Fruit fly (Drosophila melanogaster) whole organism, embryonic: ENCODE measurements around the gene Chrac-14.

Experiments
- Abd-B ChIP-seq: fragments of 200-800 bp; sonication (Bioruptor generic); optimal IDR thresholded peaks from 2 replicates; lab custom pipeline; 2018; ENCODE audit warnings: missing biosample characterization, mild to moderate bottlenecking, missing genetic modification characterization, moderate library complexity
- Antp ChIP-seq: fragments of 200-800 bp; sonication (Bioruptor generic); optimal IDR thresholded peaks from 3 replicates; lab custom pipeline; 2016; ENCODE audit warnings: missing biosample characterization, missing genetic modification characterization
- Asciz ChIP-seq: fragments of 200-800 bp; sonication (Bioruptor generic); optimal IDR thresholded peaks from 2 replicates; lab custom pipeline; 2017; ENCODE audit warnings: missing biosample characterization, mild to moderate bottlenecking, missing genetic modification characterization, missing genetic modification reagents
- Atf-2 ChIP-seq: fragments of 200-800 bp; sonication (Bioruptor generic); optimal IDR thresholded peaks from 2 replicates; lab custom pipeline; 2016; ENCODE audit warnings: missing biosample characterization, missing genetic modification characterization
- CG10565 ChIP-seq: fragments of 200-800 bp; sonication (Bioruptor generic); optimal IDR thresholded peaks from 3 replicates; lab custom pipeline; 2016; ENCODE audit warnings: missing biosample characterization, mild to moderate bottlenecking, missing genetic modification characterization
- CG11504 ChIP-seq: fragments of 200-800 bp; sonication (Bioruptor generic); optimal IDR thresholded peaks from 3 replicates; lab custom pipeline; 2019; ENCODE audit warnings: missing biosample characterization, mild to moderate bottlenecking, missing genetic modification characterization, moderate library complexity
- CG13894 ChIP-seq: fragments of 200-800 bp; sonication (Bioruptor generic); optimal IDR thresholded peaks from 3 replicates; lab custom pipeline; 2018; ENCODE audit warnings: missing biosample characterization, mild to moderate bottlenecking, missing genetic modification characterization, moderate library complexity
- CG15073 ChIP-seq: fragments of 200-800 bp; sonication (Bioruptor generic); optimal IDR thresholded peaks from 2 replicates; lab custom pipeline; 2016; ENCODE audit warnings: missing biosample characterization, missing genetic modification characterization
- CG16815 ChIP-seq: fragments of 200-800 bp; sonication (Bioruptor generic); optimal IDR thresholded peaks from 3 replicates; lab custom pipeline; 2017; ENCODE audit warnings: missing biosample characterization, mild to moderate bottlenecking, missing genetic modification characterization
- CG1792 ChIP-seq: fragments of 200-800 bp; sonication (Bioruptor generic); optimal IDR thresholded peaks from 2 replicates; lab custom pipeline; 2016; ENCODE audit warnings: missing biosample characterization, missing genetic modification characterization
- CG2116 ChIP-seq: fragments of 200-800 bp; sonication (Bioruptor generic); optimal IDR thresholded peaks from 3 replicates; lab custom pipeline; 2018; ENCODE audit warnings: missing biosample characterization, mild to moderate bottlenecking, missing genetic modification characterization
- CG33213 ChIP-seq: fragments of 200-800 bp; sonication (Bioruptor generic); optimal IDR thresholded peaks from 3 replicates; lab custom pipeline; 2016; ENCODE audit warnings: missing biosample characterization, missing genetic modification characterization
- CG3838 ChIP-seq: fragments of 200-800 bp; sonication (Bioruptor generic); optimal IDR thresholded peaks from 3 replicates; lab custom pipeline; 2016; ENCODE audit warnings: missing biosample characterization, missing genetic modification characterization
- CG4424 ChIP-seq: fragments of 200-800 bp; sonication (Bioruptor generic); optimal IDR thresholded peaks from 3 replicates; lab custom pipeline; 2016; ENCODE audit warnings: missing biosample characterization, missing genetic modification characterization
- CG7839 ChIP-seq: fragments of 200-800 bp; sonication (Bioruptor generic); optimal IDR thresholded peaks from 3 replicates; lab custom pipeline; 2018; ENCODE audit warnings: missing biosample characterization, mild to moderate bottlenecking, missing genetic modification characterization, moderate library complexity
- CG7963 ChIP-seq: fragments of 200-800 bp; sonication (Bioruptor generic); IDR thresholded peaks from 3 replicates; pipeline ENCODE4 v1.3.6; 2022; ENCODE audit warnings: missing biosample characterization, missing genetic modification characterization; ENCODE audit not compliant: partially characterized antibody
- CG8359 ChIP-seq: fragments of 200-800 bp; sonication (Bioruptor generic); optimal IDR thresholded peaks from 2 replicates; lab custom pipeline; 2017; ENCODE audit warnings: missing biosample characterization, mild to moderate bottlenecking, missing genetic modification characterization, borderline replicate concordance
- CG9932 ChIP-seq: fragments of 200-800 bp; sonication (Bioruptor generic); IDR thresholded peaks from 2 replicates; pipeline ENCODE4 v1.3.6; 2022; ENCODE audit warnings: missing biosample characterization, missing genetic modification characterization
- CTCF ChIP-seq: fragments of 200-800 bp; sonication (Bioruptor generic); optimal IDR thresholded peaks from 2 replicates; lab custom pipeline; 2017; ENCODE audit warnings: missing biosample characterization, mild to moderate bottlenecking, missing genetic modification characterization, moderate library complexity
- Dp ChIP-seq: fragments of 200-800 bp; sonication (Bioruptor generic); optimal IDR thresholded peaks from 2 replicates; lab custom pipeline; 2018; ENCODE audit warnings: missing biosample characterization, mild to moderate bottlenecking, missing genetic modification characterization, moderate library complexity
- Dref ChIP-seq: fragments of 200-800 bp; sonication (Bioruptor generic); IDR thresholded peaks from 2 replicates; pipeline ENCODE4 v1.3.6; 2022; ENCODE audit warnings: missing biosample characterization, missing genetic modification characterization
- Drgx ChIP-seq: fragments of 200-800 bp; sonication (Bioruptor generic); IDR thresholded peaks from 2 replicates; pipeline ENCODE4 v1.3.6; 2022; ENCODE audit warnings: missing biosample characterization, missing genetic modification characterization
- Elba2 ChIP-seq: fragments of 200-800 bp; sonication (Bioruptor generic); optimal IDR thresholded peaks from 3 replicates; lab custom pipeline; 2016; ENCODE audit warnings: missing biosample characterization, missing genetic modification characterization
- Hr51 ChIP-seq, 2 experiments: fragments of 200-800 bp; sonication (Bioruptor generic); optimal IDR thresholded peaks; 2 replicates in 1 of 2; 3 replicates in 1 of 2; lab custom pipeline; 2016 to 2018; ENCODE audit warnings: missing biosample characterization in 2 of 2, missing genetic modification characterization in 2 of 2, mild to moderate bottlenecking in 1 of 2, moderate library complexity in 1 of 2
- Oaz ChIP-seq: fragments of 200-800 bp; sonication (Bioruptor generic); IDR thresholded peaks from 2 replicates; pipeline ENCODE4 v1.3.6; 2022; ENCODE audit warnings: missing biosample characterization, missing genetic modification characterization
- PHDP ChIP-seq: fragments of 200-800 bp; sonication (Bioruptor generic); optimal IDR thresholded peaks from 3 replicates; lab custom pipeline; 2018; ENCODE audit warnings: missing biosample characterization, mild to moderate bottlenecking, missing genetic modification characterization, moderate library complexity
- Rx ChIP-seq: fragments of 200-800 bp; sonication (Bioruptor generic); IDR thresholded peaks from 2 replicates; pipeline ENCODE4 v1.3.6; 2022; ENCODE audit warnings: missing biosample characterization, missing genetic modification characterization
- Six4 ChIP-seq: fragments of 200-800 bp; sonication (Bioruptor generic); optimal IDR thresholded peaks from 2 replicates; lab custom pipeline; 2016; ENCODE audit warnings: missing biosample characterization, missing genetic modification characterization
- Ssrp ChIP-seq: fragments of 200-800 bp; sonication (Bioruptor generic); optimal IDR thresholded peaks from 2 replicates; lab custom pipeline; 2018; ENCODE audit warnings: missing biosample characterization, mild to moderate bottlenecking, missing genetic modification characterization, moderate library complexity
- YL-1 ChIP-seq: fragments of 200-800 bp; sonication (Bioruptor generic); optimal IDR thresholded peaks from 3 replicates; lab custom pipeline; 2017; ENCODE audit warnings: missing biosample characterization, mild to moderate bottlenecking, missing genetic modification characterization
- abd-A ChIP-seq: fragments of 200-800 bp; sonication (Bioruptor generic); optimal IDR thresholded peaks from 3 replicates; lab custom pipeline; 2019; ENCODE audit warnings: missing biosample characterization, mild to moderate bottlenecking, missing genetic modification characterization, moderate library complexity
- aop ChIP-seq: fragments of 200-800 bp; sonication (Bioruptor generic); IDR thresholded peaks from 2 replicates; pipeline ENCODE4 v1.3.6; 2022; ENCODE audit warnings: missing biosample characterization, missing genetic modification characterization
- ash1 ChIP-seq: fragments of 200-800 bp; sonication (Bioruptor generic); optimal IDR thresholded peaks from 2 replicates; lab custom pipeline; 2018; ENCODE audit warnings: missing biosample characterization, mild to moderate bottlenecking, missing genetic modification characterization
- chinmo ChIP-seq: fragments of 200-800 bp; sonication (Bioruptor generic); IDR thresholded peaks from 4 replicates; pipeline ENCODE4 v1.3.6; 2022; ENCODE audit warnings: missing biosample characterization, missing genetic modification characterization; ENCODE audit not compliant: partially characterized antibody
- corto ChIP-seq: fragments of 200-800 bp; sonication (Bioruptor generic); optimal IDR thresholded peaks from 2 replicates; lab custom pipeline; 2016; ENCODE audit warnings: missing biosample characterization, mild to moderate bottlenecking, missing genetic modification characterization, moderate library complexity
- dmrt99B ChIP-seq: fragments of 200-800 bp; sonication (Bioruptor generic); optimal IDR thresholded peaks from 2 replicates; lab custom pipeline; 2018; ENCODE audit warnings: missing biosample characterization, mild to moderate bottlenecking, missing genetic modification characterization, moderate library complexity
- gsb ChIP-seq: fragments of 200-800 bp; sonication (Bioruptor generic); IDR thresholded peaks from 2 replicates; pipeline ENCODE4 v1.3.6; 2022; ENCODE audit warnings: missing biosample characterization, missing genetic modification characterization
- gt ChIP-seq: fragments of 200-800 bp; sonication (Bioruptor generic); IDR thresholded peaks from 2 replicates; pipeline ENCODE4 v1.3.6; 2022; ENCODE audit warnings: missing biosample characterization, missing genetic modification characterization
- kni ChIP-seq: fragments of 200-800 bp; sonication (Bioruptor generic); optimal IDR thresholded peaks from 3 replicates; lab custom pipeline; 2017; ENCODE audit warnings: mild to moderate bottlenecking, missing biosample characterization, missing genetic modification reagents, missing genetic modification characterization
- maf-S ChIP-seq: fragments of 200-800 bp; sonication (Bioruptor generic); optimal IDR thresholded peaks from 2 replicates; lab custom pipeline; 2016; ENCODE audit warnings: missing biosample characterization, missing genetic modification characterization
- mirr ChIP-seq: fragments of 200-800 bp; sonication (Bioruptor generic); optimal IDR thresholded peaks from 3 replicates; lab custom pipeline; 2018; ENCODE audit warnings: missing biosample characterization, mild to moderate bottlenecking, missing genetic modification characterization
- nerfin-1 ChIP-seq: fragments of 200-800 bp; sonication (Bioruptor generic); optimal IDR thresholded peaks from 3 replicates; lab custom pipeline; 2019; ENCODE audit warnings: missing biosample characterization, mild to moderate bottlenecking, missing genetic modification characterization, moderate library complexity
- otp ChIP-seq: fragments of 200-800 bp; sonication (Bioruptor generic); IDR thresholded peaks from 3 replicates; pipeline ENCODE4, ENCODE4 v1.3.6; 2022; ENCODE audit warnings: missing biosample characterization, missing genetic modification characterization
- pb ChIP-seq: fragments of 200-800 bp; sonication (Bioruptor generic); optimal IDR thresholded peaks from 3 replicates; lab custom pipeline; 2016; ENCODE audit warnings: missing biosample characterization, missing genetic modification characterization
- peb ChIP-seq: fragments of 200-800 bp; sonication (Bioruptor generic); IDR thresholded peaks from 2 replicates; pipeline ENCODE4 v1.3.6; 2022; ENCODE audit warnings: missing biosample characterization, missing genetic modification characterization
- pnt ChIP-seq: fragments of 200-800 bp; sonication (Bioruptor generic); optimal IDR thresholded peaks from 3 replicates; lab custom pipeline; 2016; ENCODE audit warnings: missing biosample characterization, missing genetic modification characterization
- pzg ChIP-seq: fragments of 200-800 bp; sonication (Bioruptor generic); optimal IDR thresholded peaks from 3 replicates; lab custom pipeline; 2018; ENCODE audit warnings: missing biosample characterization, mild to moderate bottlenecking, missing genetic modification characterization, moderate library complexity
- sd ChIP-seq: fragments of 200-800 bp; sonication (Bioruptor generic); optimal IDR thresholded peaks from 3 replicates; lab custom pipeline; 2018; ENCODE audit warnings: missing biosample characterization, mild to moderate bottlenecking, missing genetic modification characterization, moderate library complexity
- ssp ChIP-seq: fragments of 200-800 bp; sonication (Bioruptor generic); IDR thresholded peaks from 2 replicates; pipeline ENCODE4 v1.3.6; 2022; ENCODE audit warnings: missing biosample characterization, missing genetic modification characterization
- usp ChIP-seq: fragments of >200 bp; optimal IDR thresholded peaks from 2 replicates; lab custom pipeline; 2017; ENCODE audit warnings: missing biosample characterization, missing genetic modification characterization
- zen2 ChIP-seq: fragments of 200-800 bp; sonication (Bioruptor generic); IDR thresholded peaks from 3 replicates; pipeline ENCODE4 v1.3.6; 2022; ENCODE audit warnings: missing biosample characterization, missing genetic modification characterization; ENCODE audit not compliant: partially characterized antibody

Gene Chrac-14

DNA sequence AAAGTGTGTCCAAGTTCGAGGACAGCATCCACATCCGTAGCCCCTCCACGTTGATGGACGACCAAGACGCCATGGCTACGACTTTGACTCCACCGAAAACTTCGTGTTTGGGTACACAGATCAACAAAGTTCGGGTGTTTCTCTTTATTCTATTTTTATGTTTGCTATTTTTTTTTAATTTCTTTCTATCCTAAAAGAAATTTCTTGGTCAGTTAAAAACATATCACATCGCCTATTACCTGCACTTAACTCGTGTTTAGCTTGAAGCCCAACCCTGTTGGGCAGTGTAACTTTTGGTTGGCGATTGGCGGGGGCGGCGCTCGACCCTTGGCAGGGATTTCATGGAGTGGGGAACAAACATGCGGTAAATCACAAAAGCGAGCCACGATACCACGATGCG, 36.2 kb downstream of the Chrac-14 start (continued):
- TF ChIP-seq zen2 (GFP tag; lab: Robert Waterston, UW) (no peak), gt (no peak; the same call in 1 of the 2 replicates), CG16815 (GFP tag; lab: Kevin White, UChicago) (peak; percentile 42), chinmo (GFP tag; lab: Robert Waterston, UW) (no peak), CG7839 (peak; percentile 65), Asciz (GFP tag; lab: Kevin White, UChicago) (peak; percentile 13), CG1792 (GFP tag; lab: Kevin White, UChicago) (peak; percentile 21), sd (tag; lab: Kevin White, UChicago) (no peak), mirr (GFP tag; lab: Kevin White, UChicago) (no peak), CG11504 (tag; lab: Kevin White, UChicago) (peak; percentile 42), CG33213 (GFP tag; lab: Kevin White, UChicago) (peak; percentile 13), gsb (GFP tag; lab: Robert Waterston, UW) (no peak; the same call in 1 of the 2 replicates), CG15073 (GFP tag; lab: Kevin White, UChicago) (no peak), CG10565 (no peak), Atf-2 (no peak), Dp (GFP tag; lab: Kevin White, UChicago) (no peak), kni (GFP tag; lab: Kevin White, UChicago) (no peak), Dref (GFP tag; lab: Robert Waterston, UW) (no peak), YL-1 (GFP tag; lab: Kevin White, UChicago) (no peak), pnt (GFP tag; lab: Kevin White, UChicago) (no peak), aop (no peak), Abd-B (GFP tag; lab: Kevin White, UChicago) (no peak), dmrt99B (tag; lab: Kevin White, UChicago) (peak; percentile 64), ash1 (no peak), Oaz (GFP tag; lab: Robert Waterston, UW) (peak; percentile 42), CG4424 (GFP tag; lab: Kevin White, UChicago) (peak; percentile 55), Ssrp (peak; percentile 59), otp (peak; percentile 75), Rx (GFP tag; lab: Robert Waterston, UW) (no peak), CG8359 (GFP tag; lab: Kevin White, UChicago) (peak; percentile 40), CG7963 (GFP tag; lab: Robert Waterston, UW) (no peak), CG3838 (GFP tag; lab: Kevin White, UChicago) (no peak), nerfin-1 (tag; lab: Kevin White, UChicago) (peak; percentile 24), Antp (GFP tag; lab: Kevin White, UChicago) (no peak), peb (peak; percentile 38; the same call in 1 of the 2 replicates), CTCF (GFP tag; lab: Kevin White, UChicago) (no peak), usp (GFP tag; lab: Kevin White, UChicago) (no peak), Elba2 (GFP tag; lab: Kevin White, UChicago) (no peak), CG9932 (GFP tag; lab: Robert Waterston, UW) (no peak), CG13894 (tag; lab: Kevin White, UChicago) (no peak), ssp (GFP tag; lab: Robert Waterston, UW) (peak; percentile 45; the same call in 1 of the 2 replicates), Drgx (GFP tag; lab: Robert Waterston, UW) (peak; percentile 50; the same call in 1 of the 2 replicates), corto (GFP tag; lab: Kevin White, UChicago) (no peak), Hr51 (GFP tag; optimal IDR thresholded peaks at IDR 0.05; lab: Kevin White, UChicago) (peak; percentile 27 to 65), pzg (GFP tag; lab: Kevin White, UChicago) (no peak), CG2116 (GFP tag; lab: Kevin White, UChicago) (no peak), maf-S (peak; percentile 6), pb (GFP tag; lab: Kevin White, UChicago) (no peak), Six4 (GFP tag; lab: Kevin White, UChicago) (peak; percentile 8), abd-A (tag; lab: Kevin White, UChicago) (no peak), PHDP (no peak)
